Worm (Caenorhabditis elegans): ENCODE data around the gene W04G3.10.
A peak's percentile ranks its signal among the peaks of the same experiment; 100 is the strongest.

Gene W04G3.10

ce11 chrX:11036114-11037087 is 41.6 kb downstream of the W04G3.10 start (continued):
- TF ChIP-seq nhr-43 (tag; optimal IDR thresholded peaks at IDR 0.05; ENCODE audit: poor library complexity, severe bottlenecking), result peak; percentile 36

ce11 chrX:11035563-11035962 is 42.5 kb downstream of the W04G3.10 start:
- TF ChIP-seq skn-1 (tag; optimal IDR thresholded peaks at IDR 0.05), result no peak
- no peak for TF ChIP-seq egl-27 (tag; optimal IDR thresholded peaks at IDR 0.05)
- TF ChIP-seq ceh-82 (tag; optimal IDR thresholded peaks at IDR 0.05), result no peak
- peak; percentile 40 for TF ChIP-seq lin-39 (tag; optimal IDR thresholded peaks at IDR 0.05)
- no peak for TF ChIP-seq R02D3.7 (tag; optimal IDR thresholded peaks at IDR 0.05)
- no peak for TF ChIP-seq nhr-12 (tag; optimal IDR thresholded peaks at IDR 0.05)
- TF ChIP-seq egl-5 (tag; optimal IDR thresholded peaks at IDR 0.05), result peak; percentile 26
- no peak for TF ChIP-seq nhr-76 (tag; optimal IDR thresholded peaks at IDR 0.05)
- peak; percentile 3 for TF ChIP-seq ama-1 (optimal IDR thresholded peaks at IDR 0.05)
- TF ChIP-seq nfya-1 (tag; optimal IDR thresholded peaks at IDR 0.05; ENCODE audit: insufficient read depth), result peak; percentile 23
- TF ChIP-seq elt-2 (tag; optimal IDR thresholded peaks at IDR 0.05), result no peak
- TF ChIP-seq elt-3 (tag; optimal IDR thresholded peaks at IDR 0.05), result no peak

ce11 chrX:11034430-11035117 is 43.5 kb downstream of the W04G3.10 start:
- peak; percentile 10 for TF ChIP-seq lin-15B (tag; optimal IDR thresholded peaks at IDR 0.05)
- peak; percentile 69 for TF ChIP-seq pha-4 (tag; optimal IDR thresholded peaks at IDR 0.05)
- peak; percentile 1 for TF ChIP-seq nhr-11 (tag; optimal IDR thresholded peaks at IDR 0.05)
- TF ChIP-seq ztf-11 (tag; optimal IDR thresholded peaks at IDR 0.05), result no peak
- peak; percentile 43 for TF ChIP-seq ceh-28 (tag; optimal IDR thresholded peaks at IDR 0.05)
- peak; percentile 31 for TF ChIP-seq fkh-10 (GFP tag; optimal IDR thresholded peaks at IDR 0.05)
- TF ChIP-seq lin-39 (tag; optimal IDR thresholded peaks at IDR 0.05), result peak; percentile 72
- TF ChIP-seq hmg-11 (tag; optimal IDR thresholded peaks at IDR 0.05), result peak; percentile 27
- TF ChIP-seq ZK546.5 (tag; optimal IDR thresholded peaks at IDR 0.05), result no peak
- TF ChIP-seq tbx-2 (tag; optimal IDR thresholded peaks at IDR 0.05), result peak; percentile 23
- no peak for TF ChIP-seq nhr-23 (tag; optimal IDR thresholded peaks at IDR 0.05)
- peak; percentile 42 for TF ChIP-seq elt-2 (tag; optimal IDR thresholded peaks at IDR 0.05)
- no peak for TF ChIP-seq snpc-4 (tag; optimal IDR thresholded peaks at IDR 0.05)
- peak; percentile 10 for TF ChIP-seq pqm-1 (tag; optimal IDR thresholded peaks at IDR 0.05)
- peak; percentile 69 for TF ChIP-seq nfya-1 (tag; optimal IDR thresholded peaks at IDR 0.05; ENCODE audit: insufficient read depth)

- TF ChIP-seq nfya-1 (tag; optimal IDR thresholded peaks at IDR 0.05; ENCODE audit: insufficient read depth), result no peak
- TF ChIP-seq ZK546.5 (tag; optimal IDR thresholded peaks at IDR 0.05), result no peak
- no peak for TF ChIP-seq aly-2 (tag; optimal IDR thresholded peaks at IDR 0.05)
- no peak for TF ChIP-seq ceh-82 (tag; optimal IDR thresholded peaks at IDR 0.05)
- no peak for TF ChIP-seq unc-62 (GFP tag; optimal IDR thresholded peaks at IDR 0.05)
These were observed 44.1 kb downstream of the W04G3.10 start for ce11 chrX:11033952-11034287.

ce11 chrX:11033128-11033951 is 44.7 kb downstream of the W04G3.10 start:
- TF ChIP-seq nhr-11 (tag; optimal IDR thresholded peaks at IDR 0.05), result no peak
- TF ChIP-seq daf-12 (tag; optimal IDR thresholded peaks at IDR 0.05), result no peak
- TF ChIP-seq ztf-11 (tag; optimal IDR thresholded peaks at IDR 0.05), result no peak
- no peak for TF ChIP-seq egl-27 (tag; optimal IDR thresholded peaks at IDR 0.05)
- no peak for TF ChIP-seq nhr-77 (tag; optimal IDR thresholded peaks at IDR 0.05)
- TF ChIP-seq ztf-4 (tag; optimal IDR thresholded peaks at IDR 0.05), result no peak
- TF ChIP-seq nhr-23 (tag; optimal IDR thresholded peaks at IDR 0.05), result peak; percentile 38
- TF ChIP-seq skn-1 (tag; optimal IDR thresholded peaks at IDR 0.05), result no peak
- TF ChIP-seq elt-3 (tag; optimal IDR thresholded peaks at IDR 0.05), result no peak
- no peak for TF ChIP-seq R02D3.7 (tag; optimal IDR thresholded peaks at IDR 0.05)
- no peak for TF ChIP-seq ceh-9 (tag; optimal IDR thresholded peaks at IDR 0.05)
- TF ChIP-seq nhr-25 (tag; optimal IDR thresholded peaks at IDR 0.05), result peak; percentile 69
- no peak for TF ChIP-seq ZK546.5 (tag; optimal IDR thresholded peaks at IDR 0.05)
- TF ChIP-seq elt-1 (tag; optimal IDR thresholded peaks at IDR 0.05), result peak; percentile 30
- TF ChIP-seq pqm-1 (tag; optimal IDR thresholded peaks at IDR 0.05), result no peak

Measured in whole organism, L3 larva.